Worm (Caenorhabditis elegans) whole organism, mixed stage, embryonic: ENCODE results near the gene D2096.5.

ENCODE experiments used
- ces-1 ChIP-seq: fragments of 150-350 bp; optimal IDR thresholded peaks from 2 replicates; lab custom pipeline; 2014; ENCODE audit warnings: missing biosample characterization, missing genetic modification reagents, missing genetic modification characterization
- elt-1 ChIP-seq: sonication (generic microtip); optimal IDR thresholded peaks from 2 replicates; lab custom pipeline; 2017; ENCODE audit warnings: missing genetic modification characterization, mild to moderate bottlenecking, missing compliant biosample characterization, antibody characterized with exemption, moderate library complexity, borderline replicate concordance; ENCODE audit not compliant: insufficient read depth
- ham-2 ChIP-seq: fragments of 200-800 bp; sonication (Bioruptor generic); optimal IDR thresholded peaks from 2 replicates; lab custom pipeline; 2018; ENCODE audit warnings: mild to moderate bottlenecking, missing genetic modification characterization, missing compliant biosample characterization
- lin-13 ChIP-seq: fragments of 150-350 bp; optimal IDR thresholded peaks from 2 replicates; lab custom pipeline; 2014; ENCODE audit warnings: missing biosample characterization, missing genetic modification characterization
- lsy-2 ChIP-seq: fragments of 150-350 bp; optimal IDR thresholded peaks from 2 replicates; lab custom pipeline; 2014; ENCODE audit warnings: missing biosample characterization, missing genetic modification characterization
- mab-5 ChIP-seq: fragments of 150-350 bp; optimal IDR thresholded peaks from 2 replicates; lab custom pipeline; 2014; ENCODE audit warnings: missing biosample characterization, missing genetic modification characterization
- mep-1 ChIP-seq: fragments of 150-350 bp; optimal IDR thresholded peaks from 2 replicates; lab custom pipeline; 2017; ENCODE audit warnings: missing biosample characterization, missing genetic modification reagents, missing genetic modification characterization, inconsistent platforms
- nhr-12 ChIP-seq: fragments of 150-350 bp; optimal IDR thresholded peaks from 2 replicates; lab custom pipeline; 2014; ENCODE audit warnings: missing biosample characterization, missing genetic modification characterization
- nhr-76 ChIP-seq: sonication (generic microtip); optimal IDR thresholded peaks from 2 replicates; lab custom pipeline; 2017; ENCODE audit warnings: missing biosample characterization, missing genetic modification characterization
- snpc-4 ChIP-seq: fragments of 150-350 bp; optimal IDR thresholded peaks from 2 replicates; lab custom pipeline; 2014; ENCODE audit warnings: missing biosample characterization, missing genetic modification characterization
- sptf-1 ChIP-seq: sonication (generic microtip); optimal IDR thresholded peaks from 2 replicates; lab custom pipeline; 2017; ENCODE audit warnings: mild to moderate bottlenecking, missing genetic modification characterization, moderate library complexity, missing compliant biosample characterization
- tbx-8 ChIP-seq: fragments of 200-800 bp; sonication (Bioruptor generic); optimal IDR thresholded peaks from 2 replicates; lab custom pipeline; 2018; ENCODE audit warnings: mild to moderate bottlenecking, missing genetic modification characterization, moderate library complexity, missing compliant biosample characterization
- unc-120 ChIP-seq: sonication (generic microtip); optimal IDR thresholded peaks from 2 replicates; lab custom pipeline; 2017; ENCODE audit warnings: missing genetic modification characterization, missing compliant biosample characterization; ENCODE audit not compliant: poor library complexity, severe bottlenecking
- unc-39 ChIP-seq: fragments of 150-350 bp; optimal IDR thresholded peaks from 2 replicates; lab custom pipeline; 2014; ENCODE audit warnings: missing biosample characterization, missing genetic modification characterization

- no peak for TF ChIP-seq nhr-12 (tag; lab: Kevin White, UChicago)
- no peak for TF ChIP-seq ces-1
- no peak for TF ChIP-seq sptf-1 (tag; lab: Kevin White, UChicago)
- TF ChIP-seq nhr-76: no peak
- TF ChIP-seq unc-120 (tag; lab: Kevin White, UChicago): no peak
- TF ChIP-seq ham-2 (GFP tag; lab: Kevin White, UChicago): no peak
- no peak for TF ChIP-seq unc-39
- no peak for TF ChIP-seq lsy-2
- TF ChIP-seq snpc-4 (tag; lab: Kevin White, UChicago): no peak
- TF ChIP-seq mep-1: no peak
- no peak for TF ChIP-seq mab-5 (tag; lab: Kevin White, UChicago)
- no peak for TF ChIP-seq elt-1
- TF ChIP-seq tbx-8 (GFP tag; lab: Kevin White, UChicago): no peak
- no peak for TF ChIP-seq lin-13 (tag; lab: Kevin White, UChicago)
Observed at ce11 chrIV:8333954-8333987, 25.8 kb downstream of the D2096.5 start, which contains the start of gene his-31.
